Worm (Caenorhabditis elegans): Measurements from ENCODE around the gene R11G1.7.

DNA sequence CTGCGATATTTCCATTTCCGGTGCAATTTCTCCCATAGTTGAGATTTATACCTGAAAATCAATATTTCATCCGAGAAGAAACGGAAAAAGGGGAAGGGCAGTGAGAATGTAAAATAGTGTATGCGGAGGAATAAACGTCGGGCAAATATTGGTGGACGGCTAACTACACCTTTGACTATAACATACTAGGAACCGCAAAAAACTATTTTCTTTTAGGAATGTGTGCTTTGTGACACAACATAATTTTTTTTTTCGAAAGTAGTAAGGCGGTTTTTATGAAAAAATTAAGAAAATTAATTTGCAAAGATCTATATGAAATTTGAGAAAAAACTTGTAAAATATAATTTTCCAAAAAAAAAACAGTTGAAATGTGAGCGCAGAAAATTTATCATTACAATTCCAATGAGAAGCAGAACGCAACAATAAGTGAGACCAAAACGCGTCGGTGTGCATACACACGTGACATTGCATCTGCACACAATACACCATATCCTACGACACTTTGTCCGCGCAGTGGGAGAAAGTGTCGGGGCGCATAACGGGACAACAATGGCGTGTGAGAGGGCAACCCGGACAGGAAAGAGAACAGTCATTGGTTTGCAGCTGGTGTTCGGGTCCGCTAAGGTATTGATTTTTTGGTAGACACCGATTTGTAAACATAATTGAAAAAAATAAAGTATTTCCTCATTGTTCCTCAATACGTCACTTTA is 5.8 kb upstream of the R11G1.7 start, which contains the start of the genes sax-1 and R11G1.2:
- no peak for TF ChIP-seq ztf-11 (tag; optimal IDR thresholded peaks at IDR 0.05)
- TF ChIP-seq sma-3 (GFP tag; optimal IDR thresholded peaks at IDR 0.05) = peak; percentile 30
- TF ChIP-seq lin-13 (GFP tag; optimal IDR thresholded peaks at IDR 0.05) = peak; percentile 16
- TF ChIP-seq blmp-1 (tag; optimal IDR thresholded peaks at IDR 0.05; ENCODE audit: insufficient read depth) = peak; percentile 34
- no peak for TF ChIP-seq nhr-77 (tag; optimal IDR thresholded peaks at IDR 0.05)
- no peak for TF ChIP-seq zag-1 (tag; optimal IDR thresholded peaks at IDR 0.05)
- TF ChIP-seq unc-62 (GFP tag; optimal IDR thresholded peaks at IDR 0.05) = no peak
- TF ChIP-seq mdl-1 (tag; optimal IDR thresholded peaks at IDR 0.05) = peak; percentile 37 to 88
- no peak for TF ChIP-seq elt-1 (tag; optimal IDR thresholded peaks at IDR 0.05)
- TF ChIP-seq nhr-25 (tag; optimal IDR thresholded peaks at IDR 0.05) = peak; percentile 57
